Fruit fly (Drosophila melanogaster) whole organism, wandering third instar larva: ENCODE measurements around the gene Mal-B2.

ENCODE experiments used
- HLH106 ChIP-seq: fragments of 200-800 bp; optimal IDR thresholded peaks from 3 replicates; lab custom pipeline; 2019; ENCODE audit warnings: missing biosample characterization, mild to moderate bottlenecking, missing genetic modification characterization, moderate library complexity
- Hr78 ChIP-seq: fragments of >200 bp; optimal IDR thresholded peaks from 2 replicates; lab custom pipeline; 2017; ENCODE audit warnings: missing biosample characterization, missing genetic modification characterization
- Hr83 ChIP-seq: fragments of 200-300 bp; sonication (Bioruptor generic); optimal IDR thresholded peaks from 2 replicates; lab custom pipeline; 2016; ENCODE audit warnings: missing biosample characterization, mild to moderate bottlenecking, missing genetic modification characterization, moderate library complexity; ENCODE audit not compliant: poor library complexity, severe bottlenecking
- Jra ChIP-seq: sonication (Bioruptor generic); optimal IDR thresholded peaks from 2 replicates; lab custom pipeline; 2016; ENCODE audit warnings: missing biosample characterization, missing genetic modification characterization
- OdsH ChIP-seq: fragments of 200-800 bp; sonication (Bioruptor generic); optimal IDR thresholded peaks from 2 replicates; lab custom pipeline; 2016; ENCODE audit warnings: missing biosample characterization, mild to moderate bottlenecking, missing genetic modification characterization
- Sp1 ChIP-seq: fragments of 200-800 bp; sonication (Bioruptor generic); optimal IDR thresholded peaks from 3 replicates; lab custom pipeline; 2019; ENCODE audit warnings: missing biosample characterization, mild to moderate bottlenecking, missing genetic modification characterization, moderate library complexity
- br ChIP-seq: fragments of 200-800 bp; sonication (Bioruptor generic); optimal IDR thresholded peaks from 2 replicates; lab custom pipeline; 2016; ENCODE audit warnings: missing biosample characterization, missing genetic modification characterization
- fru ChIP-seq: fragments of 200-800 bp; sonication (Bioruptor generic); optimal IDR thresholded peaks from 3 replicates; lab custom pipeline; 2016; ENCODE audit warnings: missing biosample characterization, mild to moderate bottlenecking, missing genetic modification characterization
- h ChIP-seq: fragments of 200-800 bp; sonication (Bioruptor generic); optimal IDR thresholded peaks from 3 replicates; lab custom pipeline; 2016; ENCODE audit warnings: missing biosample characterization, mild to moderate bottlenecking, missing genetic modification characterization
- tai ChIP-seq: sonication (Bioruptor generic); optimal IDR thresholded peaks from 2 replicates; lab custom pipeline; 2016; ENCODE audit warnings: missing biosample characterization, missing genetic modification characterization
- usp ChIP-seq: fragments of >200 bp; optimal IDR thresholded peaks from 2 replicates; lab custom pipeline; 2017; ENCODE audit warnings: missing biosample characterization, missing genetic modification characterization

- TF ChIP-seq Hr83 (GFP tag; lab: Kevin White, UChicago) (no peak), usp (GFP tag; lab: Kevin White, UChicago) (no peak), Sp1 (GFP tag; lab: Kevin White, UChicago) (no peak), br (GFP tag; lab: Kevin White, UChicago) (no peak), HLH106 (tag; lab: Kevin White, UChicago) (no peak), Hr78 (no peak), OdsH (GFP tag; lab: Kevin White, UChicago) (no peak), h (no peak), fru (no peak), tai (GFP tag; lab: Kevin White, UChicago) (no peak), Jra (no peak)
Observed at dm6 chr2L:11853130-11853529, 3.4 kb downstream of the Mal-B2 start, which contains the start of gene CG42751.
